Fruit fly (Drosophila melanogaster) whole organism, embryonic: ENCODE data around the gene CG5928.
A peak's percentile ranks its signal among the peaks of the same experiment; 100 is the strongest.

Experiments used
- Atf6 ChIP-seq: fragments of 200-800 bp; sonication (Bioruptor generic); IDR thresholded peaks from 2 replicates; pipeline ENCODE4 v1.3.6; 2022; ENCODE audit warnings: missing biosample characterization, missing genetic modification characterization
- CG10366 ChIP-seq: fragments of 200-800 bp; sonication (Bioruptor generic); IDR thresholded peaks from 2 replicates; pipeline ENCODE4 v1.3.6; 2022; ENCODE audit warnings: missing biosample characterization, missing genetic modification characterization
- CG11247 ChIP-seq: fragments of 200-800 bp; sonication (Bioruptor generic); IDR thresholded peaks from 2 replicates; pipeline ENCODE4 v1.3.6; 2022; ENCODE audit warnings: missing biosample characterization, missing genetic modification characterization
- CG11560 ChIP-seq: fragments of 200-800 bp; sonication (Bioruptor generic); IDR thresholded peaks from 3 replicates; pipeline ENCODE4 v1.3.6; 2022; ENCODE audit warnings: missing biosample characterization, missing genetic modification characterization
- CG12236 ChIP-seq: fragments of 200-800 bp; sonication (Bioruptor generic); optimal IDR thresholded peaks from 2 replicates; lab custom pipeline; 2016; ENCODE audit warnings: missing biosample characterization, missing genetic modification characterization
- CG12299 ChIP-seq: fragments of 200-800 bp; sonication (Bioruptor generic); optimal IDR thresholded peaks from 2 replicates; lab custom pipeline; 2018; ENCODE audit warnings: missing biosample characterization, mild to moderate bottlenecking, missing genetic modification characterization
- CG13123 ChIP-seq: fragments of 200-800 bp; sonication (Bioruptor generic); optimal IDR thresholded peaks from 2 replicates; lab custom pipeline; 2016; ENCODE audit warnings: missing biosample characterization, missing genetic modification characterization
- CG14710 ChIP-seq: fragments of 200-800 bp; sonication (Bioruptor generic); optimal IDR thresholded peaks from 3 replicates; lab custom pipeline; 2019; ENCODE audit warnings: missing biosample characterization, mild to moderate bottlenecking, missing genetic modification characterization, moderate library complexity
- CG14965 ChIP-seq: fragments of 200-800 bp; sonication (Bioruptor generic); optimal IDR thresholded peaks from 2 replicates; lab custom pipeline; 2016; ENCODE audit warnings: missing biosample characterization, missing genetic modification characterization, borderline replicate concordance
- CG1529 ChIP-seq: fragments of 200-800 bp; sonication (Bioruptor generic); optimal IDR thresholded peaks from 3 replicates; lab custom pipeline; 2018; ENCODE audit warnings: missing biosample characterization, missing genetic modification characterization
- CG15601 ChIP-seq: fragments of 200-800 bp; sonication (Bioruptor generic); optimal IDR thresholded peaks from 3 replicates; lab custom pipeline; 2019; ENCODE audit warnings: missing biosample characterization, mild to moderate bottlenecking, missing genetic modification characterization, moderate library complexity
- CG18619 ChIP-seq: fragments of 200-800 bp; sonication (Bioruptor generic); optimal IDR thresholded peaks from 3 replicates; lab custom pipeline; 2017; ENCODE audit warnings: missing biosample characterization, mild to moderate bottlenecking, missing genetic modification characterization
- CG18764 ChIP-seq: fragments of 200-800 bp; sonication (Bioruptor generic); optimal IDR thresholded peaks from 3 replicates; lab custom pipeline; 2016; ENCODE audit warnings: missing biosample characterization, missing genetic modification characterization
- CG2889 ChIP-seq: fragments of 200-800 bp; sonication (Bioruptor generic); IDR thresholded peaks from 3 replicates; pipeline ENCODE4 v1.3.6; 2022; ENCODE audit warnings: missing biosample characterization, missing genetic modification characterization
- CG31224 ChIP-seq: fragments of 200-800 bp; sonication (Bioruptor generic); IDR thresholded peaks from 2 replicates; pipeline ENCODE4 v1.3.6; 2022; ENCODE audit warnings: missing biosample characterization, missing genetic modification characterization
- CG4617 ChIP-seq: fragments of 200-800 bp; sonication (Bioruptor generic); optimal IDR thresholded peaks from 3 replicates; lab custom pipeline; 2016; ENCODE audit warnings: missing biosample characterization, missing genetic modification characterization, borderline replicate concordance
- CG4820 ChIP-seq: fragments of 200-800 bp; sonication (Bioruptor generic); optimal IDR thresholded peaks from 3 replicates; lab custom pipeline; 2016; ENCODE audit warnings: missing biosample characterization, missing genetic modification characterization
- CG5245 ChIP-seq: fragments of 200-800 bp; sonication (Bioruptor generic); optimal IDR thresholded peaks from 3 replicates; lab custom pipeline; 2016; ENCODE audit warnings: missing biosample characterization, missing genetic modification characterization
- CG8359 ChIP-seq: fragments of 200-800 bp; sonication (Bioruptor generic); optimal IDR thresholded peaks from 2 replicates; lab custom pipeline; 2017; ENCODE audit warnings: missing biosample characterization, mild to moderate bottlenecking, missing genetic modification characterization, borderline replicate concordance
- CG8478 ChIP-seq: fragments of >200 bp; optimal IDR thresholded peaks from 2 replicates; lab custom pipeline; 2018
- CTCF ChIP-seq: fragments of 200-800 bp; sonication (Bioruptor generic); optimal IDR thresholded peaks from 2 replicates; lab custom pipeline; 2017; ENCODE audit warnings: missing biosample characterization, mild to moderate bottlenecking, missing genetic modification characterization, moderate library complexity
- Chrac-16 ChIP-seq: fragments of 200-800 bp; sonication (Bioruptor generic); optimal IDR thresholded peaks from 3 replicates; lab custom pipeline; 2016; ENCODE audit warnings: missing biosample characterization, missing genetic modification characterization
- Doc2 ChIP-seq: fragments of 200-800 bp; sonication (Bioruptor generic); IDR thresholded peaks from 2 replicates; pipeline ENCODE4 v1.3.6; 2022; ENCODE audit warnings: missing biosample characterization, missing genetic modification characterization
- ERR ChIP-seq: fragments of 200-800 bp; sonication (Bioruptor generic); optimal IDR thresholded peaks from 2 replicates; lab custom pipeline; 2016; ENCODE audit warnings: missing biosample characterization, missing genetic modification characterization
- Hmx ChIP-seq: fragments of 200-800 bp; sonication (Bioruptor generic); optimal IDR thresholded peaks from 2 replicates; lab custom pipeline; 2016; ENCODE audit warnings: missing biosample characterization, missing genetic modification characterization
- Hr39 ChIP-seq: fragments of >200 bp; optimal IDR thresholded peaks from 2 replicates; lab custom pipeline; 2017
- Lhr ChIP-seq: fragments of 200-800 bp; sonication (Bioruptor generic); optimal IDR thresholded peaks from 3 replicates; lab custom pipeline; 2017; ENCODE audit warnings: mild to moderate bottlenecking, missing biosample characterization, missing genetic modification reagents, missing genetic modification characterization
- Mrtf ChIP-seq: fragments of 200-800 bp; sonication (Bioruptor generic); IDR thresholded peaks from 3 replicates; pipeline ENCODE4 v1.3.6; 2022; ENCODE audit warnings: missing biosample characterization, missing genetic modification characterization
- NC2α ChIP-seq: fragments of 200-800 bp; sonication (Bioruptor generic); optimal IDR thresholded peaks from 2 replicates; lab custom pipeline; 2016; ENCODE audit warnings: missing biosample characterization, missing genetic modification characterization
- NfI ChIP-seq: fragments of 200-800 bp; sonication (Bioruptor generic); optimal IDR thresholded peaks from 3 replicates; lab custom pipeline; 2018; ENCODE audit warnings: missing biosample characterization, mild to moderate bottlenecking, missing genetic modification characterization, moderate library complexity
- Rfx ChIP-seq: fragments of 200-800 bp; sonication (Bioruptor generic); IDR thresholded peaks from 2 replicates; pipeline ENCODE4 v1.3.6; 2022; ENCODE audit warnings: missing biosample characterization, missing genetic modification characterization
- Rx ChIP-seq: fragments of 200-800 bp; sonication (Bioruptor generic); IDR thresholded peaks from 2 replicates; pipeline ENCODE4 v1.3.6; 2022; ENCODE audit warnings: missing biosample characterization, missing genetic modification characterization
- Ssrp ChIP-seq: fragments of 200-800 bp; sonication (Bioruptor generic); optimal IDR thresholded peaks from 2 replicates; lab custom pipeline; 2018; ENCODE audit warnings: missing biosample characterization, mild to moderate bottlenecking, missing genetic modification characterization, moderate library complexity
- ash1 ChIP-seq: fragments of 200-800 bp; sonication (Bioruptor generic); optimal IDR thresholded peaks from 2 replicates; lab custom pipeline; 2018; ENCODE audit warnings: missing biosample characterization, mild to moderate bottlenecking, missing genetic modification characterization
- bcd ChIP-seq: fragments of 200-800 bp; sonication (Bioruptor generic); optimal IDR thresholded peaks from 2 replicates; lab custom pipeline; 2017; ENCODE audit warnings: missing biosample characterization, mild to moderate bottlenecking, missing genetic modification characterization
- dati ChIP-seq: fragments of 200-800 bp; sonication (Bioruptor generic); IDR thresholded peaks from 2 replicates; pipeline ENCODE4 v1.3.6; 2022; ENCODE audit warnings: missing biosample characterization, missing genetic modification characterization
- dm ChIP-seq: fragments of 200-800 bp; sonication (Bioruptor generic); optimal IDR thresholded peaks from 3 replicates; lab custom pipeline; 2016; ENCODE audit warnings: missing biosample characterization, missing genetic modification characterization
- hbn ChIP-seq: fragments of 200-800 bp; sonication (Bioruptor generic); IDR thresholded peaks from 2 replicates; pipeline ENCODE4 v1.3.6; 2022; ENCODE audit warnings: missing biosample characterization, missing genetic modification characterization; ENCODE audit not compliant: partially characterized antibody
- insv ChIP-seq, 2 experiments: fragments of 200-800 bp; sonication (Bioruptor generic); optimal IDR thresholded peaks; 3 replicates each; lab custom pipeline; 2016 to 2018; ENCODE audit warnings: missing biosample characterization in 2 of 2, missing genetic modification characterization in 2 of 2
- jumu ChIP-seq: fragments of 200-800 bp; sonication (Bioruptor generic); optimal IDR thresholded peaks from 3 replicates; lab custom pipeline; 2016; ENCODE audit warnings: missing biosample characterization, missing genetic modification characterization
- kay ChIP-seq: fragments of 200-800 bp; sonication (Bioruptor generic); optimal IDR thresholded peaks from 2 replicates; lab custom pipeline; 2016; ENCODE audit warnings: missing biosample characterization, missing genetic modification characterization
- klu ChIP-seq: fragments of 200-800 bp; sonication (Bioruptor generic); IDR thresholded peaks from 2 replicates; pipeline ENCODE4 v1.3.6; 2022; ENCODE audit warnings: missing biosample characterization, missing genetic modification characterization
- knrl ChIP-seq: fragments of 200-800 bp; sonication (Bioruptor generic); IDR thresholded peaks from 3 replicates; pipeline ENCODE4 v1.3.6; 2022; ENCODE audit warnings: missing biosample characterization, missing genetic modification characterization; ENCODE audit not compliant: partially characterized antibody
- lilli ChIP-seq: fragments of 200-800 bp; sonication (Bioruptor generic); optimal IDR thresholded peaks from 3 replicates; lab custom pipeline; 2016; ENCODE audit warnings: missing biosample characterization, missing genetic modification characterization
- lmd ChIP-seq: fragments of 200-800 bp; sonication (Bioruptor generic); IDR thresholded peaks from 2 replicates; pipeline ENCODE4 v1.3.6; 2022; ENCODE audit warnings: missing biosample characterization, missing genetic modification characterization
- mld ChIP-seq: fragments of 200-800 bp; sonication (Bioruptor generic); IDR thresholded peaks from 3 replicates; pipeline ENCODE4 v1.3.6; 2022; ENCODE audit warnings: missing biosample characterization, missing genetic modification characterization; ENCODE audit not compliant: partially characterized antibody
- pum ChIP-seq: fragments of 200-800 bp; sonication (Bioruptor generic); optimal IDR thresholded peaks from 2 replicates; lab custom pipeline; 2016; ENCODE audit warnings: missing biosample characterization, missing genetic modification characterization
- row ChIP-seq: fragments of 200-800 bp; sonication (Bioruptor generic); IDR thresholded peaks from 3 replicates; pipeline ENCODE4 v1.3.6; 2022; ENCODE audit warnings: missing biosample characterization, missing genetic modification characterization
- sens ChIP-seq: fragments of 200-800 bp; sonication (Bioruptor generic); peaks from one replicate; lab custom pipeline; 2016; ENCODE audit warnings: missing biosample characterization, missing genetic modification characterization
- sim ChIP-seq: fragments of 200-800 bp; sonication (Bioruptor generic); IDR thresholded peaks from 2 replicates; pipeline ENCODE4 v1.3.6; 2022; ENCODE audit warnings: missing biosample characterization, missing genetic modification characterization
- slbo ChIP-seq: fragments of 200-800 bp; sonication (Bioruptor generic); IDR thresholded peaks from 2 replicates; pipeline ENCODE4 v1.3.6; 2022; ENCODE audit warnings: missing biosample characterization, missing genetic modification characterization
- sqz ChIP-seq: fragments of 200-800 bp; sonication (Bioruptor generic); optimal IDR thresholded peaks from 3 replicates; lab custom pipeline; 2018; ENCODE audit warnings: missing biosample characterization, mild to moderate bottlenecking, missing genetic modification characterization
- vfl ChIP-seq: fragments of 200-800 bp; sonication (Bioruptor generic); optimal IDR thresholded peaks from 2 replicates; lab custom pipeline; 2016; ENCODE audit warnings: missing biosample characterization, missing genetic modification characterization

Gene CG5928

DNA sequence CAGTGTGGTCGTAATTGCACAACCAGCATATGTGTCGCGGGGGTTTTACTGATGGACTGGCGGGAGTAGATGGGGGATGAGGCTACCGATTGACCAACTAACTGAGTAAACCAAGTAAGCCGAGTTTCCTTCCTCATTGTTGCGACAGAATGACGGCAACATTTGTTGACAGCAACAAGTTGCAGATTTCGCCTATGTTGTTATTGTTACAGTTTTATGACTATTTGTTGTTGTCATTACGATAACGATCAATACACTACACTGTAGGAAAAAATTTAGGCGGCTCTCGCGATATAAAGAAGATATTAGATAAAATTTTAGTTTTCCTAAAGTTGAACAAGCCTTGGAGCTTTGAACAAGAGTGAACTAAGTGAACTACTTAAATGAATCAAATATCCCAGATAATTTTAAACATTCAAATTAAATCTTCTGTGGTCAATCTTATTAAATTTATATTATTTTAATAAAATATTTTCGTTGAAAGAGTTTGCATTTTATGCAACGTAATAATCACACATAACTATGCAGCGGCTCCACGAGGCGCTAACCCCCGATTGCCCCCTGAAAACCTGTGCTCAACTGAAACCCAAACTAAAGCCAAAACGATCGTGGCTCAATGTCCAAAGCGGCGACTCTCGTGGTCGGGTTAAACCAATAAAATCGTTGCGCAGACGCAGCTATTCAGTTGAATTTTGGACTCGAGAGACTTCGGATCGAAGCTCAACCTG, at the start of gene CG5928 (continued):
- no peak for TF ChIP-seq CG8478 (lab: Kevin White, UChicago)
- TF ChIP-seq ERR (GFP tag; lab: Kevin White, UChicago), result no peak
- no peak for TF ChIP-seq mld (GFP tag; lab: Robert Waterston, UW)
- no peak for TF ChIP-seq Mrtf (GFP tag; lab: Robert Waterston, UW)
- TF ChIP-seq Atf6 (GFP tag; lab: Robert Waterston, UW), result peak; percentile 21; the same call in 1 of the 2 replicates
- TF ChIP-seq Lhr (GFP tag; lab: Kevin White, UChicago), result no peak
- no peak for TF ChIP-seq Hmx
- no peak for TF ChIP-seq jumu (GFP tag; lab: Kevin White, UChicago)
- no peak for TF ChIP-seq slbo (GFP tag; lab: Robert Waterston, UW)
- no peak for TF ChIP-seq CG11247
- TF ChIP-seq CG10366 (GFP tag; lab: Robert Waterston, UW), result peak; percentile 14; the same call in 1 of the 2 replicates
- no peak for TF ChIP-seq sim (GFP tag; lab: Robert Waterston, UW)
- no peak for TF ChIP-seq CG18764 (GFP tag; lab: Kevin White, UChicago)
- TF ChIP-seq CG18619, result peak; percentile 32
- TF ChIP-seq sqz, result no peak
- no peak for TF ChIP-seq CTCF (GFP tag; lab: Kevin White, UChicago)
- TF ChIP-seq lmd, result 0 out of 2 replicates have a peak, but pooled peaks have one; percentile 25
- no peak for TF ChIP-seq CG31224 (GFP tag; lab: Robert Waterston, UW)
- TF ChIP-seq CG11560 (tag; lab: Robert Waterston, UW), result no peak
- TF ChIP-seq CG4820 (GFP tag; lab: Kevin White, UChicago), result no peak
- TF ChIP-seq dati (GFP tag; lab: Robert Waterston, UW), result no peak
- TF ChIP-seq Hr39 (lab: Kevin White, UChicago), result no peak
- TF ChIP-seq CG5245 (GFP tag; lab: Kevin White, UChicago), result no peak
- TF ChIP-seq sens, result no peak
- no peak for TF ChIP-seq klu
- peak; percentile 17; the same call in 1 of the 2 replicates for TF ChIP-seq Rfx (GFP tag; lab: Robert Waterston, UW)
- peak; percentile 58 for TF ChIP-seq row (GFP tag; lab: Robert Waterston, UW)
- no peak for TF ChIP-seq Rx
- TF ChIP-seq lilli (GFP tag; lab: Kevin White, UChicago), result no peak
- TF ChIP-seq CG12236 (GFP tag; lab: Kevin White, UChicago), result no peak
- TF ChIP-seq CG13123 (GFP tag; lab: Kevin White, UChicago), result no peak
- TF ChIP-seq CG4617 (GFP tag; lab: Kevin White, UChicago), result no peak
- peak; percentile 38 for TF ChIP-seq bcd (GFP tag; lab: Kevin White, UChicago)
- no peak for TF ChIP-seq knrl (GFP tag; lab: Robert Waterston, UW)
- no peak for TF ChIP-seq CG15601 (tag; lab: Kevin White, UChicago)
- no peak for TF ChIP-seq dm (GFP tag; lab: Kevin White, UChicago)
- TF ChIP-seq vfl (GFP tag; lab: Kevin White, UChicago), result no peak
- TF ChIP-seq CG1529 (GFP tag; lab: Kevin White, UChicago), result no peak
- no peak for TF ChIP-seq CG12299 (tag; lab: Kevin White, UChicago)
- no peak for TF ChIP-seq NC2α (GFP tag; lab: Kevin White, UChicago)
- TF ChIP-seq CG2889 (GFP tag; lab: Robert Waterston, UW), result no peak
- TF ChIP-seq pum (GFP tag; lab: Kevin White, UChicago), result no peak
- no peak for TF ChIP-seq kay (GFP tag; lab: Kevin White, UChicago)
- TF ChIP-seq ash1 (GFP tag; lab: Kevin White, UChicago), result no peak
- peak; percentile 7 for TF ChIP-seq NfI
- no peak for TF ChIP-seq insv (GFP tag; optimal IDR thresholded peaks at IDR 0.05; lab: Kevin White, UChicago)
- TF ChIP-seq hbn (GFP tag; lab: Robert Waterston, UW), result no peak
- TF ChIP-seq Doc2, result no peak
- TF ChIP-seq Chrac-16 (GFP tag; lab: Kevin White, UChicago), result no peak
- no peak for TF ChIP-seq CG14710 (tag; lab: Kevin White, UChicago)
- TF ChIP-seq CG8359 (GFP tag; lab: Kevin White, UChicago), result no peak
- no peak for TF ChIP-seq Ssrp (tag; lab: Kevin White, UChicago)
- TF ChIP-seq CG14965, result no peak
